Fruit fly (Drosophila melanogaster) S2 (cell line): ENCODE results near the gene tai.

Experiments used
- CG8478 ChIP-seq: fragments of >200 bp; optimal IDR thresholded peaks from 2 replicates; lab custom pipeline; 2018
- CTCF ChIP-seq, 2 experiments: fragments of >200 bp; optimal IDR thresholded peaks; 2 replicates each; lab custom pipeline; 2018

The tai gene

DNA sequence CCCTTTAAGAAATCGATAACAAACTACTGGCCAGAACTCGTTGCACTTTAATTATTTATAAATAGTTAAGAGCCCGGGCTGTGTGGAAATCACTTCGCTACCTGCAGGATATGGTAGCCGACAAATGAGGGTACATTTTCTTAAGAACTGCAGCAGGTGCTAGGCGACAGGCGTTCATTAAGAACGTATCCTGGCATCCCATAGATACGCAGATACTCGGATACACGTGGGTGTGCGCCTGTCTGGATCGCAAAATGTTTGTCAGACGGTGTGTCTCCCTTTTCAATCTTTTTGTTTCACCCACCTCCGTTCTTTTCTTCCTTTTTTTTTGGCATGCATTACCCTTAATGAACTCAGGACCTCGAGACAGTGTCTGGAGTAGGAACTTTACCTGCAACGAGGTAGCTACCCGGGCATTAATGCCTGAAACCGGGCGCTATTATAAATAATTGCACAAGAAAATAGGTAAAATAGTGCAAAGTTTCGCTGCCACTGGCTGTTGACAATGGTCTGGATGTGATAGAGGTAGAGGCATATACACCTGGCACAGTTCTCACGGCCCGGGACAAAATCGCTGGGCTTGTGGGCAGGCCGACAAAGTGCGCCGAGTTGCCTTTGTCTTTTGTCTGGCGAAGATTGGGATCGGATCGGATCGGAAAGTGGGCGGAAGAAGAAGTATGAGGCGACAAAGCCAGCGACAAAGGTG is 20.2 kb upstream of the tai start:
- TF ChIP-seq CG8478 (no peak), CTCF (optimal IDR thresholded peaks at IDR 0.05; lab: Kevin White, UChicago) (no peak)

- no peak for TF ChIP-seq CTCF (optimal IDR thresholded peaks at IDR 0.05; lab: Kevin White, UChicago)
- TF ChIP-seq CG8478 = no peak
Observed at dm6 chr2L:9148133-9148532, 18.4 kb upstream of the tai start.

dm6 chr2L:9149426-9149825 is 17.2 kb upstream of the tai start:
- TF ChIP-seq CG8478 = no peak
- TF ChIP-seq CTCF (optimal IDR thresholded peaks at IDR 0.05; lab: Kevin White, UChicago) = no peak

- TF ChIP-seq CTCF (optimal IDR thresholded peaks at IDR 0.05; lab: Kevin White, UChicago) = no peak
- TF ChIP-seq CG8478 = no peak
Observed at dm6 chr2L:9150112-9150511, 16.5 kb upstream of the tai start.

dm6 chr2L:9150805-9151204 is 15.8 kb upstream of the tai start:
- TF ChIP-seq CTCF (optimal IDR thresholded peaks at IDR 0.05; lab: Kevin White, UChicago) = no peak
- no peak for TF ChIP-seq CG8478

- TF ChIP-seq CTCF (optimal IDR thresholded peaks at IDR 0.05; lab: Kevin White, UChicago) (no peak), CG8478 (no peak)
Observed at dm6 chr2L:9157770-9158169, 8.8 kb upstream of the tai start.

DNA sequence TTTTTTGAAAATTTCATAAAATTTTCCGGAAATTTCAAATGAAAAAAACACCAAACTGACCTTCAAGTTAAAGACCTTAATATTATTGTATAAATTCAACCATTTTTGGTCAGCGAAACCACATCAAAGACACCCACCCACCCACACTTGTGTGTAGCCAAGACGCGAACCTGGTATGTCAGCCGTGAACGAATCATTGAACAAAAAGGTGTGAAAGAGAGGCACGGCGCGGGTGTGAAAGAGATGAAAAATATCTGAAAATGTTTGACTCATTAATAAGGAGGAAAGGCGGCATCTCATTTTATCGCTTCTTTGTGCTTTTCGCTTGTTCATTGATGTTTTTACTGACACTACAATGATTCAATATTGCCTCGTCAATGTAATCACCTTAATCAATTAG is 8.2 kb upstream of the tai start:
- TF ChIP-seq CTCF (optimal IDR thresholded peaks at IDR 0.05; lab: Kevin White, UChicago) (peak; percentile 49 to 60), CG8478 (no peak)

- TF ChIP-seq CG8478 = no peak
- TF ChIP-seq CTCF (optimal IDR thresholded peaks at IDR 0.05; lab: Kevin White, UChicago) = no peak
Observed at dm6 chr2L:9160090-9160489, 6.5 kb upstream of the tai start.

DNA sequence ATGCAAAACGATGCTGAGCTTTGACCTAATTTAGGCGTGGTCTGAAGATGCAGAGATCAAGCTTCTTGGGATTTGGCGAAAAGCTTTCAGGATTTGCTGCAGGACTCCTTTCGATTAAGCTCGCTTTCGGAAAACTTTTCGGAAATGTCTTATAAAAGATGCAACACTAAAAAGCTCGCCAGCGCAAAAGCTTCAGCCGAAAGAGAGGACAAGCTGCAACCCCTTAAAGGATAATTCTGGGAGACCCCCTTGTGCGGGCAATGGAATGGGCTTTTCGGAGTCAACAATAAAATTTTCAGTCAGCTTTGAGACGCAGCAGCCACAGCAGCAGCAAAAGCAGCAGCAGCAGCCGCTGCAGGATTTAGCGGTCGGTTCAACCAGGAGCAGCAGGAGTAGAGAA is 2.6 kb upstream of the tai start, which contains the start of gene CG13108:
CG13108 (plus strand) TSS at position 301 of the 400 bp plus-strand sequence.
- TF ChIP-seq CG8478 (no peak), CTCF (optimal IDR thresholded peaks at IDR 0.05; lab: Kevin White, UChicago) (no peak)

dm6 chr2L:9164797-9165196 is 1.8 kb upstream of the tai start:
- TF ChIP-seq CTCF (optimal IDR thresholded peaks at IDR 0.05; lab: Kevin White, UChicago) (no peak), CG8478 (no peak)

- no peak for TF ChIP-seq CTCF (optimal IDR thresholded peaks at IDR 0.05; lab: Kevin White, UChicago)
- no peak for TF ChIP-seq CG8478
Observed at dm6 chr2L:9167001-9167400, 423 bp downstream of the tai start.

dm6 chr2L:9168014-9168651 is 1.6 kb downstream of the tai start:
- no peak for TF ChIP-seq CTCF (optimal IDR thresholded peaks at IDR 0.05; lab: Kevin White, UChicago)
- no peak for TF ChIP-seq CG8478

dm6 chr2L:9172866-9173265 is 6.3 kb downstream of the tai start:
- TF ChIP-seq CG8478 = no peak
- TF ChIP-seq CTCF (optimal IDR thresholded peaks at IDR 0.05; lab: Kevin White, UChicago) = no peak

dm6 chr2L:9173343-9173742 is 6.8 kb downstream of the tai start:
- TF ChIP-seq CTCF (optimal IDR thresholded peaks at IDR 0.05; lab: Kevin White, UChicago) (no peak), CG8478 (no peak)

dm6 chr2L:9173857-9174593 is 7.4 kb downstream of the tai start:
- no peak for TF ChIP-seq CTCF (optimal IDR thresholded peaks at IDR 0.05; lab: Kevin White, UChicago)
- TF ChIP-seq CG8478 = no peak

DNA sequence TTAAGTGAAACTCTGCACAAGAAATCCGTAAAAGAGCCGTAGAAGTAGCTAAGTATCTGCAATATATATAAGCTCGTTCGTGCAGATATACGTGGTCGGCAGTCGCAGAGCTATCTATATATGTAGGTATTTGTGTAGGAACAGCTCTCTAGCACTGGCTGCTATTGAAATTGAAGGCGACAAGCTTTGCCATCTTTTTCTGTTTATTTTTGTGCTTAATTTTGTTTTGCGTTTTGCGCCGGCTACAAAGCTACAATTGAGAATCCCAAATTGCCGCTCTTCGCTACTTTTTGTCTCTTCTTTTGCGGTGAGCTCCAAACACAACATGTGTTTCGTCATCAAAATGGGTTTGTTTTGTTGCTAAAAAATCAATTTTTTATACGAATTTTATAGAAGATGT is 8.6 kb downstream of the tai start:
- TF ChIP-seq CTCF (optimal IDR thresholded peaks at IDR 0.05; lab: Kevin White, UChicago) (no peak), CG8478 (no peak)
